Fruit fly (Drosophila melanogaster) whole organism, prepupa: ENCODE data around the gene CG31875.

Experiments
- CG10631 ChIP-seq: fragments of 200-800 bp; sonication (Bioruptor generic); optimal IDR thresholded peaks from 2 replicates; lab custom pipeline; 2016; ENCODE audit warnings: missing biosample characterization, missing genetic modification characterization
- CG4318 ChIP-seq: fragments of 200-800 bp; sonication (Bioruptor generic); optimal IDR thresholded peaks from 3 replicates; lab custom pipeline; 2017; ENCODE audit warnings: missing biosample characterization, mild to moderate bottlenecking, missing genetic modification characterization
- CG6854 ChIP-seq: fragments of 200-800 bp; sonication (Bioruptor generic); optimal IDR thresholded peaks from 2 replicates; lab custom pipeline; 2017; ENCODE audit warnings: missing biosample characterization, mild to moderate bottlenecking, missing genetic modification characterization
- CG9139 ChIP-seq: fragments of 200-800 bp; sonication (Bioruptor generic); optimal IDR thresholded peaks from 3 replicates; lab custom pipeline; 2017; ENCODE audit warnings: missing biosample characterization, mild to moderate bottlenecking, missing genetic modification characterization
- Gug ChIP-seq: fragments of 200-800 bp; sonication (Bioruptor generic); IDR thresholded peaks from 2 replicates; pipeline ENCODE4 v1.3.6; 2022; ENCODE audit warnings: missing biosample characterization, missing genetic modification characterization
- Hr4 ChIP-seq: fragments of 200-800 bp; sonication (Bioruptor generic); optimal IDR thresholded peaks from 3 replicates; lab custom pipeline; 2016; ENCODE audit warnings: missing biosample characterization, missing genetic modification characterization
- Met ChIP-seq: fragments of 200-800 bp; sonication (Bioruptor generic); optimal IDR thresholded peaks from 3 replicates; lab custom pipeline; 2016; ENCODE audit warnings: missing biosample characterization, missing genetic modification characterization
- OdsH ChIP-seq: fragments of 200-800 bp; sonication (Bioruptor generic); optimal IDR thresholded peaks from 3 replicates; lab custom pipeline; 2016; ENCODE audit warnings: missing biosample characterization, missing genetic modification characterization
- eg ChIP-seq: fragments of 200-800 bp; sonication (Bioruptor generic); IDR thresholded peaks from 3 replicates; pipeline ENCODE4 v1.3.6; 2022; ENCODE audit warnings: missing biosample characterization, missing genetic modification characterization
- fd85E ChIP-seq: fragments of 200-800 bp; sonication (Bioruptor generic); optimal IDR thresholded peaks from 3 replicates; lab custom pipeline; 2016; ENCODE audit warnings: missing biosample characterization, missing genetic modification characterization
- lz ChIP-seq: fragments of 200-800 bp; sonication (Bioruptor generic); optimal IDR thresholded peaks from 3 replicates; lab custom pipeline; 2016; ENCODE audit warnings: missing biosample characterization, missing genetic modification characterization
- ss ChIP-seq, 2 experiments: fragments of 200-800 bp; sonication (Bioruptor generic); optimal IDR thresholded peaks; 2 replicates in 1 of 2; 3 replicates in 1 of 2; lab custom pipeline; 2017 to 2018; ENCODE audit warnings: mild to moderate bottlenecking in 2 of 2, missing biosample characterization in 2 of 2, missing genetic modification characterization in 2 of 2, moderate library complexity in 1 of 2
- topi ChIP-seq: fragments of 200-800 bp; sonication (Bioruptor generic); optimal IDR thresholded peaks from 3 replicates; lab custom pipeline; 2016; ENCODE audit warnings: missing biosample characterization, missing genetic modification characterization

DNA sequence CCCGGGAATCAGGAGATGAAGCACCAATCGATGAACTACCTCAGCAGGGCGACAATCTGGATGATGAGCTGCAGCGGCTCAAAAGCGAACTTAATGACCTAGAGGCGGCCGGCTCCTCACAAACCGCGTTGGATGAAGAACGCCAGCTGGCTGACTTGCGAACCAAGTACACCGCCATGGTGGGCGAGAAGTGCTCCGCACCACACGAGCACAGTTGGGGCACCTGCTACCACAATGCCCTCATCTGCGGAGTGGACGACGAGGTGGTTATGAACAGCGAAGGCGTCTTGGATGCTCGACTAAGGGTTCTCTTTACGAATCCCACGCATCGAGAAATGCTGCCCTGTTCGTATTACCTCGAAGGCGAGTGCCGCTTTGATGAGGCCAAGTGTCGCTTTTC lies 47.8 kb downstream of the CG31875 start:
- no peak for TF ChIP-seq topi (GFP tag; lab: Kevin White, UChicago)
- no peak for TF ChIP-seq Hr4 (GFP tag; lab: Kevin White, UChicago)
- TF ChIP-seq lz: no peak
- no peak for TF ChIP-seq CG6854 (GFP tag; lab: Kevin White, UChicago)
- TF ChIP-seq CG4318 (GFP tag; lab: Kevin White, UChicago): no peak
- TF ChIP-seq Met: no peak
- no peak for TF ChIP-seq OdsH (GFP tag; lab: Kevin White, UChicago)
- no peak for TF ChIP-seq CG10631 (GFP tag; lab: Kevin White, UChicago)
- TF ChIP-seq ss (GFP tag; optimal IDR thresholded peaks at IDR 0.05; lab: Kevin White, UChicago): no peak
- TF ChIP-seq CG9139 (GFP tag; lab: Kevin White, UChicago): no peak
- TF ChIP-seq eg (GFP tag; lab: Robert Waterston, UW): no peak
- TF ChIP-seq fd85E (GFP tag; lab: Kevin White, UChicago): no peak
- TF ChIP-seq Gug: no peak
